Fruit fly (Drosophila melanogaster): Measurements from ENCODE around the gene CG4229.

CG4229 gene

dm6 chr3L:16602736-16603144 is 46.1 kb downstream of the CG4229 start, which contains the start of gene Arts:
Arts (plus strand) TSS chr3L:16602851.
- TF ChIP-seq Sin3A (optimal IDR thresholded peaks at IDR 0.05) (no peak), psq (optimal IDR thresholded peaks at IDR 0.05) (no peak), h (optimal IDR thresholded peaks at IDR 0.05) (no peak), insv (optimal IDR thresholded peaks at IDR 0.05) (no peak), Myc (optimal IDR thresholded peaks at IDR 0.05) (no peak), ttk (optimal IDR thresholded peaks at IDR 0.05) (no peak)
